Worm (Caenorhabditis elegans) whole organism, L4 larva: ENCODE measurements around the gene C34C6.10.
A peak's percentile ranks its signal among the peaks of the same experiment; 100 is the strongest.

Experiments
- D1046.2 ChIP-seq: fragments of 200-800 bp; sonication (Bioruptor generic); IDR thresholded peaks from 2 replicates; pipeline ENCODE4 v1.3.6; 2022; ENCODE audit warnings: missing genetic modification characterization, missing compliant biosample characterization
- F10B5.3 ChIP-seq: sonication (generic microtip); optimal IDR thresholded peaks from 2 replicates; lab custom pipeline; 2016; ENCODE audit warnings: mild to moderate bottlenecking, missing genetic modification characterization, missing compliant biosample characterization
- F37D6.2 ChIP-seq: sonication (generic microtip); optimal IDR thresholded peaks from 2 replicates; lab custom pipeline; 2016; ENCODE audit warnings: mild to moderate bottlenecking, missing genetic modification characterization, missing compliant biosample characterization
- F44E2.7 ChIP-seq: fragments of 200-800 bp; sonication (Bioruptor generic); IDR thresholded peaks from 2 replicates; pipeline ENCODE4 v2.1.2; 2022; ENCODE audit warnings: missing genetic modification characterization, missing compliant biosample characterization
- R02D3.7 ChIP-seq: fragments of 150-350 bp; sonication (generic microtip); optimal IDR thresholded peaks from 3 replicates; lab custom pipeline; 2014; ENCODE audit warnings: missing biosample characterization, missing genetic modification characterization
- T20F7.1 ChIP-seq: fragments of 200-800 bp; sonication (Bioruptor generic); optimal IDR thresholded peaks from 2 replicates; lab custom pipeline; 2018; ENCODE audit warnings: mild to moderate bottlenecking, missing genetic modification characterization, missing compliant biosample characterization
- Y75B8A.6 ChIP-seq: fragments of 200-800 bp; sonication (Bioruptor generic); IDR thresholded peaks from 2 replicates; pipeline ENCODE4 v1.3.6; 2022; ENCODE audit warnings: missing genetic modification reagents, missing genetic modification characterization, missing compliant biosample characterization
- ZK337.2 ChIP-seq: fragments of 200-800 bp; sonication (Bioruptor generic); IDR thresholded peaks from 2 replicates; pipeline ENCODE4 v1.3.6; 2022; ENCODE audit warnings: missing genetic modification reagents, missing genetic modification characterization, missing compliant biosample characterization
- aha-1 ChIP-seq: fragments of 150-350 bp; peaks from one replicate; lab custom pipeline; 2014; ENCODE audit warnings: missing biosample characterization, missing genetic modification characterization
- aly-2 ChIP-seq: sonication (generic microtip); optimal IDR thresholded peaks from 2 replicates; lab custom pipeline; 2018; ENCODE audit warnings: missing biosample characterization, missing genetic modification characterization
- ama-1 ChIP-seq: fragments of 150-350 bp; optimal IDR thresholded peaks from 2 replicates; lab custom pipeline; 2014; ENCODE audit warnings: inconsistent platforms, mixed read lengths
- ces-1 ChIP-seq: fragments of 150-350 bp; sonication (generic microtip); optimal IDR thresholded peaks from 4 replicates; lab custom pipeline; 2014; ENCODE audit warnings: missing biosample characterization, missing genetic modification reagents, missing genetic modification characterization
- daf-16 ChIP-seq, 3 experiments: sonication (generic microtip); optimal IDR thresholded peaks; 2 replicates each; lab custom pipeline; 2016 to 2017; ENCODE audit warnings: missing genetic modification characterization in 3 of 3, missing genetic modification reagents in 3 of 3, mild to moderate bottlenecking in 2 of 3, missing compliant biosample characterization in 2 of 3, missing biosample characterization in 1 of 3, moderate library complexity in 1 of 3
- dmd-8 ChIP-seq: fragments of 200-800 bp; sonication (Bioruptor generic); IDR thresholded peaks from 2 replicates; pipeline ENCODE4 v1.3.6; 2022; ENCODE audit warnings: missing genetic modification characterization, missing compliant biosample characterization
- duxl-1 ChIP-seq: sonication (generic microtip); optimal IDR thresholded peaks from 2 replicates; lab custom pipeline; 2016; ENCODE audit warnings: mild to moderate bottlenecking, missing genetic modification characterization, moderate library complexity, missing compliant biosample characterization; ENCODE audit not compliant: poor library complexity
- dve-1 ChIP-seq: sonication (generic microtip); optimal IDR thresholded peaks from 2 replicates; lab custom pipeline; 2017; ENCODE audit warnings: antibody characterized with exemption, mild to moderate bottlenecking, missing genetic modification characterization, missing compliant biosample characterization; ENCODE audit not compliant: insufficient read depth
- egl-27 ChIP-seq: sonication (generic microtip); optimal IDR thresholded peaks from 3 replicates; lab custom pipeline; 2017; ENCODE audit warnings: missing biosample characterization, missing genetic modification reagents, missing genetic modification characterization
- egl-43 ChIP-seq: fragments of 200-800 bp; sonication (Bioruptor generic); IDR thresholded peaks from 2 replicates; pipeline ENCODE4 v1.3.6; 2022; ENCODE audit warnings: missing genetic modification reagents, missing genetic modification characterization, missing compliant biosample characterization
- fkh-10 ChIP-seq: fragments of 150-350 bp; optimal IDR thresholded peaks from 2 replicates; lab custom pipeline; 2014; ENCODE audit warnings: missing biosample characterization, missing genetic modification reagents, missing genetic modification characterization
- fos-1 ChIP-seq: fragments of 150-350 bp; optimal IDR thresholded peaks from 2 replicates; lab custom pipeline; 2014; ENCODE audit warnings: missing biosample characterization, missing genetic modification characterization
- hif-1 ChIP-seq, 2 experiments: sonication (generic microtip); optimal IDR thresholded peaks; 2 replicates each; lab custom pipeline; 2016 to 2017; ENCODE audit warnings: missing compliant biosample characterization in 2 of 2, missing genetic modification characterization in 2 of 2, missing genetic modification reagents in 2 of 2, missing genotype in 2 of 2, mild to moderate bottlenecking in 1 of 2
- hlh-30 ChIP-seq: sonication (generic microtip); optimal IDR thresholded peaks from 2 replicates; lab custom pipeline; 2017; ENCODE audit warnings: antibody characterized with exemption, mild to moderate bottlenecking, missing genetic modification characterization, missing compliant biosample characterization; ENCODE audit not compliant: insufficient read depth
- lim-7 ChIP-seq: fragments of 200-800 bp; sonication (Bioruptor generic); IDR thresholded peaks from 2 replicates; pipeline ENCODE4 v1.3.6; 2022; ENCODE audit warnings: missing genetic modification characterization, missing compliant biosample characterization
- lin-1 ChIP-seq: fragments of 200-800 bp; sonication (Bioruptor generic); IDR thresholded peaks from 2 replicates; pipeline ENCODE4 v1.3.6; 2022; ENCODE audit warnings: missing genetic modification reagents, missing genetic modification characterization, missing compliant biosample characterization
- lin-13 ChIP-seq: fragments of 150-350 bp; optimal IDR thresholded peaks from 2 replicates; lab custom pipeline; 2014; ENCODE audit warnings: missing biosample characterization, missing genetic modification reagents, missing genetic modification characterization
- lin-38 ChIP-seq: fragments of 200-800 bp; sonication (Bioruptor generic); IDR thresholded peaks from 2 replicates; pipeline ENCODE4 v1.3.6; 2022; ENCODE audit warnings: missing genetic modification reagents, missing genetic modification characterization, missing compliant biosample characterization
- lin-39 ChIP-seq: fragments of 150-350 bp; optimal IDR thresholded peaks from 2 replicates; lab custom pipeline; 2014; ENCODE audit warnings: missing biosample characterization, missing genetic modification reagents, missing genetic modification characterization
- lir-3 ChIP-seq: sonication (generic microtip); optimal IDR thresholded peaks from 2 replicates; lab custom pipeline; 2016; ENCODE audit warnings: mild to moderate bottlenecking, missing genetic modification characterization, missing compliant biosample characterization
- madf-5 ChIP-seq, 2 experiments: fragments of 200-800 bp; sonication (Bioruptor generic); IDR thresholded peaks; 2 replicates each; pipeline ENCODE4 v1.3.6; 2022; ENCODE audit warnings: missing compliant biosample characterization in 2 of 2, missing genetic modification characterization in 2 of 2
- madf-9 ChIP-seq: fragments of 200-800 bp; sonication (Bioruptor generic); conservative IDR thresholded peaks from 2 replicates; pipeline ENCODE4 v1.3.6; 2022; ENCODE audit warnings: missing genetic modification reagents, missing genetic modification characterization, missing compliant biosample characterization
- mxl-2 ChIP-seq: fragments of 200-800 bp; sonication (Bioruptor generic); conservative IDR thresholded peaks from 2 replicates; pipeline ENCODE4 v1.3.6; 2022; ENCODE audit warnings: missing genetic modification reagents, missing genetic modification characterization, missing compliant biosample characterization
- mxl-3 ChIP-seq: fragments of 200-800 bp; sonication (Bioruptor generic); optimal IDR thresholded peaks from 2 replicates; lab custom pipeline; 2018; ENCODE audit warnings: mild to moderate bottlenecking, missing genetic modification characterization, missing compliant biosample characterization
- nhr-102 ChIP-seq: sonication (generic microtip); optimal IDR thresholded peaks from 2 replicates; lab custom pipeline; 2016; ENCODE audit warnings: mild to moderate bottlenecking, missing genetic modification characterization, moderate library complexity, missing compliant biosample characterization
- nhr-237 ChIP-seq: sonication (generic microtip); optimal IDR thresholded peaks from 2 replicates; lab custom pipeline; 2017; ENCODE audit warnings: missing biosample characterization, missing genetic modification characterization
- nhr-41 ChIP-seq: fragments of 200-800 bp; sonication (Bioruptor generic); IDR thresholded peaks from 2 replicates; pipeline ENCODE4 v1.3.6; 2022; ENCODE audit warnings: missing genetic modification reagents, missing genetic modification characterization, missing compliant biosample characterization
- nhr-42 ChIP-seq: fragments of 200-800 bp; sonication (Bioruptor generic); IDR thresholded peaks from 2 replicates; pipeline ENCODE4 v1.3.6; 2022; ENCODE audit warnings: missing genetic modification characterization, missing compliant biosample characterization
- nhr-76 ChIP-seq: fragments of 150-350 bp; optimal IDR thresholded peaks from 2 replicates; lab custom pipeline; 2014; ENCODE audit warnings: missing biosample characterization, missing genetic modification characterization
- pha-4 ChIP-seq, 2 experiments: fragments of 150-350 bp in 1 of 2; fragments of 200-800 bp in 1 of 2; sonication (Bioruptor generic) in 1 of 2; IDR thresholded peaks in 1 of 2; optimal IDR thresholded peaks in 1 of 2; 2 replicates each; pipeline versions ENCODE4 v1.3.6 to Lab custom; 2014 to 2022; ENCODE audit warnings: missing genetic modification characterization in 2 of 2, missing genetic modification reagents in 2 of 2, missing biosample characterization in 1 of 2, missing compliant biosample characterization in 1 of 2
- php-3 ChIP-seq: fragments of 200-800 bp; sonication (Bioruptor generic); IDR thresholded peaks from 2 replicates; pipeline ENCODE4 v1.3.6; 2022; ENCODE audit warnings: missing genetic modification reagents, missing genetic modification characterization, missing compliant biosample characterization
- pqm-1 ChIP-seq: sonication (generic microtip); optimal IDR thresholded peaks from 2 replicates; lab custom pipeline; 2017; ENCODE audit warnings: missing biosample characterization, missing genetic modification characterization
- rbr-2 ChIP-seq: sonication (generic microtip); optimal IDR thresholded peaks from 2 replicates; lab custom pipeline; 2016; ENCODE audit warnings: missing genotype, missing genetic modification characterization, missing compliant biosample characterization
- sdz-12 ChIP-seq: fragments of 200-800 bp; sonication (Bioruptor generic); optimal IDR thresholded peaks from 2 replicates; lab custom pipeline; 2018; ENCODE audit warnings: mild to moderate bottlenecking, missing genetic modification characterization, missing compliant biosample characterization
- snpc-1.2 ChIP-seq: fragments of 200-800 bp; sonication (Bioruptor generic); IDR thresholded peaks from 2 replicates; pipeline ENCODE4 v1.3.6; 2022; ENCODE audit warnings: missing genetic modification reagents, missing genetic modification characterization, missing compliant biosample characterization
- snpc-4 ChIP-seq: fragments of 150-350 bp; optimal IDR thresholded peaks from 2 replicates; lab custom pipeline; 2014; ENCODE audit warnings: missing biosample characterization, missing genetic modification characterization
- tra-1 ChIP-seq: fragments of 200-800 bp; sonication (Bioruptor generic); IDR thresholded peaks from 2 replicates; pipeline ENCODE4 v1.3.6; 2022; ENCODE audit warnings: missing genetic modification reagents, missing genetic modification characterization, missing compliant biosample characterization
- unc-39 ChIP-seq: sonication (generic microtip); optimal IDR thresholded peaks from 2 replicates; lab custom pipeline; 2017; ENCODE audit warnings: missing biosample characterization, missing genetic modification characterization
- vab-7 ChIP-seq: fragments of 200-800 bp; sonication (Bioruptor generic); IDR thresholded peaks from 2 replicates; pipeline ENCODE4 v1.3.6; 2022; ENCODE audit warnings: missing genetic modification reagents, missing genetic modification characterization, missing compliant biosample characterization
- zfp-2 ChIP-seq: sonication (generic microtip); optimal IDR thresholded peaks from 2 replicates; lab custom pipeline; 2016; ENCODE audit warnings: mild to moderate bottlenecking, missing genetic modification characterization, missing compliant biosample characterization
- zip-2 ChIP-seq: fragments of 150-350 bp; optimal IDR thresholded peaks from 2 replicates; lab custom pipeline; 2014; ENCODE audit warnings: missing biosample characterization, missing genetic modification characterization

C34C6.10 gene

ce11 chrII:8742006-8742847 lies 46.5 kb upstream of the C34C6.10 start (continued):
- no peak for TF ChIP-seq T20F7.1 (GFP tag; lab: Kevin White, UChicago)
- TF ChIP-seq F37D6.2 (tag; lab: Kevin White, UChicago) = no peak
- no peak for TF ChIP-seq Y75B8A.6
- no peak for TF ChIP-seq F10B5.3
- TF ChIP-seq fos-1 = no peak
- no peak for TF ChIP-seq nhr-76 (tag; lab: Kevin White, UChicago)
- no peak for TF ChIP-seq madf-9 (GFP tag; lab: Robert Waterston, UW)
- TF ChIP-seq R02D3.7 (tag; lab: Kevin White, UChicago) = no peak
- TF ChIP-seq egl-27 (tag; lab: Kevin White, UChicago) = no peak
- no peak for TF ChIP-seq sdz-12
- no peak for TF ChIP-seq duxl-1
- TF ChIP-seq rbr-2 (tag; lab: Kevin White, UChicago) = peak; percentile 1
- no peak for TF ChIP-seq ama-1 (lab: Kevin White, UChicago)
- peak; percentile 11 to 31 for TF ChIP-seq hif-1 (tag; optimal IDR thresholded peaks at IDR 0.05; lab: Kevin White, UChicago)
- no peak for TF ChIP-seq snpc-1.2 (GFP tag; lab: Robert Waterston, UW)
- no peak for TF ChIP-seq fkh-10 (GFP tag; lab: Kevin White, UChicago)
- peak; percentile 77 for TF ChIP-seq tra-1 (GFP tag; lab: Robert Waterston, UW)
- TF ChIP-seq pha-4 (GFP tag; IDR thresholded peaks at IDR 0.05; lab: Robert Waterston, UW) = peak; percentile 49; the same call in 1 of the 2 replicates
- TF ChIP-seq pha-4 (tag; optimal IDR thresholded peaks at IDR 0.05; lab: Kevin White, UChicago) = no peak
- no peak for TF ChIP-seq vab-7 (GFP tag; lab: Robert Waterston, UW)
- TF ChIP-seq lin-38 (GFP tag; lab: Robert Waterston, UW) = no peak
- no peak for TF ChIP-seq D1046.2 (GFP tag; lab: Robert Waterston, UW)
- peak; percentile 74 for TF ChIP-seq lin-1 (GFP tag; lab: Robert Waterston, UW)
- TF ChIP-seq php-3 = peak; percentile 59
- no peak for TF ChIP-seq egl-43 (GFP tag; lab: Robert Waterston, UW)
- no peak for TF ChIP-seq ZK337.2 (GFP tag; lab: Robert Waterston, UW)
- TF ChIP-seq nhr-42 (GFP tag; lab: Robert Waterston, UW) = no peak
- no peak for TF ChIP-seq pqm-1
- peak; percentile 85 for TF ChIP-seq hlh-30 (tag; lab: Kevin White, UChicago)
- TF ChIP-seq madf-5 (GFP tag; IDR thresholded peaks at IDR 0.05; lab: Robert Waterston, UW) = no peak
- TF ChIP-seq nhr-102 = peak; percentile 58
- no peak for TF ChIP-seq nhr-41 (GFP tag; lab: Robert Waterston, UW)
- TF ChIP-seq lir-3 = no peak
- TF ChIP-seq mxl-2 (GFP tag; lab: Robert Waterston, UW) = no peak
- TF ChIP-seq lin-13 = peak; percentile 15
- no peak for TF ChIP-seq F44E2.7
- no peak for TF ChIP-seq zfp-2 (tag; lab: Kevin White, UChicago)
- peak; percentile 99 for TF ChIP-seq aha-1 (tag; lab: Kevin White, UChicago)
- TF ChIP-seq unc-39 (tag; lab: Kevin White, UChicago) = no peak
- TF ChIP-seq lin-39 (tag; lab: Kevin White, UChicago) = no peak
- TF ChIP-seq mxl-3 (GFP tag; lab: Kevin White, UChicago) = peak; percentile 94
- no peak for TF ChIP-seq aly-2
- TF ChIP-seq dve-1 (tag; lab: Kevin White, UChicago) = peak; percentile 68
- no peak for TF ChIP-seq daf-16 (GFP tag; optimal IDR thresholded peaks at IDR 0.05; lab: Kevin White, UChicago)
- peak; percentile 76 for TF ChIP-seq daf-16 (tag; optimal IDR thresholded peaks at IDR 0.05; lab: Kevin White, UChicago)
- TF ChIP-seq dmd-8 (GFP tag; lab: Robert Waterston, UW) = no peak
- TF ChIP-seq snpc-4 (tag; lab: Kevin White, UChicago) = no peak
- TF ChIP-seq lim-7 (GFP tag; lab: Robert Waterston, UW) = no peak
- TF ChIP-seq zip-2 (tag; lab: Kevin White, UChicago) = no peak
- no peak for TF ChIP-seq ces-1 (GFP tag; lab: Kevin White, UChicago)
- no peak for TF ChIP-seq nhr-237
